Fruit fly (Drosophila melanogaster) whole organism, embryonic: Measurements from ENCODE around the gene CG4991.
A peak's percentile ranks its signal among the peaks of the same experiment; 100 is the strongest.

Experiments
- Atf-2 ChIP-seq: fragments of 200-800 bp; sonication (Bioruptor generic); optimal IDR thresholded peaks from 2 replicates; lab custom pipeline; 2016; ENCODE audit warnings: missing biosample characterization, missing genetic modification characterization
- CG10267 ChIP-seq: fragments of 200-800 bp; sonication (Bioruptor generic); optimal IDR thresholded peaks from 2 replicates; lab custom pipeline; 2018; ENCODE audit warnings: missing biosample characterization, mild to moderate bottlenecking, missing genetic modification characterization, moderate library complexity
- CG10321 ChIP-seq: fragments of 200-800 bp; sonication (Bioruptor generic); IDR thresholded peaks from 2 replicates; pipeline ENCODE4 v1.3.6; 2022; ENCODE audit warnings: missing biosample characterization, missing genetic modification characterization
- CG10431 ChIP-seq: fragments of 200-800 bp; sonication (Bioruptor generic); optimal IDR thresholded peaks from 3 replicates; lab custom pipeline; 2018; ENCODE audit warnings: missing biosample characterization, mild to moderate bottlenecking, missing genetic modification characterization
- CG10979 ChIP-seq: fragments of 200-800 bp; sonication (Bioruptor generic); optimal IDR thresholded peaks from 2 replicates; lab custom pipeline; 2018; ENCODE audit warnings: missing biosample characterization, mild to moderate bottlenecking, missing genetic modification characterization, moderate library complexity
- CG13424 ChIP-seq: fragments of 200-800 bp; sonication (Bioruptor generic); optimal IDR thresholded peaks from 2 replicates; lab custom pipeline; 2019; ENCODE audit warnings: missing biosample characterization, mild to moderate bottlenecking, missing genetic modification characterization, moderate library complexity
- CG13775 ChIP-seq: fragments of 200-800 bp; sonication (Bioruptor generic); optimal IDR thresholded peaks from 3 replicates; lab custom pipeline; 2017; ENCODE audit warnings: missing biosample characterization, mild to moderate bottlenecking, missing genetic modification characterization
- CG1529 ChIP-seq: fragments of 200-800 bp; sonication (Bioruptor generic); optimal IDR thresholded peaks from 3 replicates; lab custom pipeline; 2018; ENCODE audit warnings: missing biosample characterization, missing genetic modification characterization
- CG17612 ChIP-seq: fragments of 200-800 bp; sonication (Bioruptor generic); IDR thresholded peaks from 2 replicates; pipeline ENCODE4 v1.3.6; 2022; ENCODE audit warnings: missing biosample characterization, missing genetic modification characterization
- CG2889 ChIP-seq: fragments of 200-800 bp; sonication (Bioruptor generic); IDR thresholded peaks from 3 replicates; pipeline ENCODE4 v1.3.6; 2022; ENCODE audit warnings: missing biosample characterization, missing genetic modification characterization
- CG31224 ChIP-seq: fragments of 200-800 bp; sonication (Bioruptor generic); IDR thresholded peaks from 2 replicates; pipeline ENCODE4 v1.3.6; 2022; ENCODE audit warnings: missing biosample characterization, missing genetic modification characterization
- CG32767 ChIP-seq: fragments of 200-800 bp; sonication (Bioruptor generic); IDR thresholded peaks from 2 replicates; pipeline ENCODE4 v1.3.6; 2022; ENCODE audit warnings: missing biosample characterization, missing genetic modification characterization
- CG4328 ChIP-seq: fragments of 200-800 bp; sonication (Bioruptor generic); optimal IDR thresholded peaks from 3 replicates; lab custom pipeline; 2017; ENCODE audit warnings: missing biosample characterization, missing genetic modification reagents, missing genetic modification characterization
- CG6654 ChIP-seq: fragments of 200-800 bp; sonication (Bioruptor generic); optimal IDR thresholded peaks from 2 replicates; lab custom pipeline; 2017; ENCODE audit warnings: missing biosample characterization, mild to moderate bottlenecking, missing genetic modification characterization
- CG7963 ChIP-seq: fragments of 200-800 bp; sonication (Bioruptor generic); IDR thresholded peaks from 3 replicates; pipeline ENCODE4 v1.3.6; 2022; ENCODE audit warnings: missing biosample characterization, missing genetic modification characterization; ENCODE audit not compliant: partially characterized antibody
- CG8359 ChIP-seq: fragments of 200-800 bp; sonication (Bioruptor generic); optimal IDR thresholded peaks from 2 replicates; lab custom pipeline; 2017; ENCODE audit warnings: missing biosample characterization, mild to moderate bottlenecking, missing genetic modification characterization, borderline replicate concordance
- CG9215 ChIP-seq: fragments of 200-800 bp; sonication (Bioruptor generic); IDR thresholded peaks from 2 replicates; pipeline ENCODE4 v1.3.6; 2022; ENCODE audit warnings: missing biosample characterization, missing genetic modification characterization
- CG9876 ChIP-seq: fragments of 200-800 bp; sonication (Bioruptor generic); optimal IDR thresholded peaks from 2 replicates; lab custom pipeline; 2016; ENCODE audit warnings: missing biosample characterization, missing genetic modification characterization
- D19B ChIP-seq: fragments of 200-800 bp; sonication (Bioruptor generic); optimal IDR thresholded peaks from 2 replicates; lab custom pipeline; 2017; ENCODE audit warnings: missing biosample characterization, mild to moderate bottlenecking, missing genetic modification characterization
- Dbx ChIP-seq: fragments of 200-800 bp; sonication (Bioruptor generic); IDR thresholded peaks from 3 replicates; pipeline ENCODE4 v1.3.6; 2022; ENCODE audit warnings: missing biosample characterization, missing genetic modification characterization
- E2f1 ChIP-seq: fragments of 200-800 bp; sonication (Bioruptor generic); IDR thresholded peaks from 2 replicates; pipeline ENCODE4 v1.3.6; 2022; ENCODE audit warnings: missing biosample characterization, missing genetic modification characterization
- Eip74EF ChIP-seq, 2 experiments: fragments of 200-800 bp in 1 of 2; fragments of >200 bp in 1 of 2; sonication (Bioruptor generic) in 1 of 2; optimal IDR thresholded peaks; 2 replicates each; lab custom pipeline; 2017 to 2019; ENCODE audit warnings: missing biosample characterization in 2 of 2, missing genetic modification characterization in 2 of 2, mild to moderate bottlenecking in 1 of 2, moderate library complexity in 1 of 2
- Ets97D ChIP-seq: fragments of 200-800 bp; sonication (Bioruptor generic); optimal IDR thresholded peaks from 3 replicates; lab custom pipeline; 2016; ENCODE audit warnings: missing biosample characterization, missing genetic modification characterization
- Mad ChIP-seq: fragments of 200-800 bp; sonication (Bioruptor generic); optimal IDR thresholded peaks from 2 replicates; lab custom pipeline; 2016; ENCODE audit warnings: missing biosample characterization, missing genetic modification characterization
- Meics ChIP-seq: fragments of 200-800 bp; sonication (Bioruptor generic); optimal IDR thresholded peaks from 2 replicates; lab custom pipeline; 2017; ENCODE audit warnings: missing biosample characterization, mild to moderate bottlenecking, missing genetic modification characterization
- Sox100B ChIP-seq: fragments of 200-800 bp; sonication (Bioruptor generic); optimal IDR thresholded peaks from 3 replicates; lab custom pipeline; 2018; ENCODE audit warnings: missing biosample characterization, mild to moderate bottlenecking, missing genetic modification characterization
- Trl ChIP-seq, 3 experiments: fragments of >200 bp in 2 of 3; fragments of 200-800 bp in 1 of 3; sonication (Bioruptor generic) in 1 of 3; optimal IDR thresholded peaks; 2 replicates in 1 of 3; 3 replicates in 2 of 3; lab custom pipeline; 2016 to 2017; ENCODE audit warnings: missing biosample characterization in 1 of 3, missing genetic modification characterization in 1 of 3
- Xrp1 ChIP-seq: fragments of 200-800 bp; sonication (Bioruptor generic); IDR thresholded peaks from 2 replicates; pipeline ENCODE4 v1.3.6; 2022; ENCODE audit warnings: missing biosample characterization, missing genetic modification characterization
- al ChIP-seq: fragments of 200-800 bp; sonication (Bioruptor generic); IDR thresholded peaks from 2 replicates; pipeline ENCODE4 v1.3.6; 2022; ENCODE audit warnings: missing biosample characterization, missing genetic modification characterization
- ap ChIP-seq: fragments of 200-800 bp; sonication (Bioruptor generic); IDR thresholded peaks from 2 replicates; pipeline ENCODE4 v1.3.6; 2022; ENCODE audit warnings: missing biosample characterization, missing genetic modification characterization
- ash1 ChIP-seq: fragments of 200-800 bp; sonication (Bioruptor generic); optimal IDR thresholded peaks from 2 replicates; lab custom pipeline; 2018; ENCODE audit warnings: missing biosample characterization, mild to moderate bottlenecking, missing genetic modification characterization
- cg ChIP-seq: fragments of 200-800 bp; sonication (Bioruptor generic); optimal IDR thresholded peaks from 3 replicates; lab custom pipeline; 2019; ENCODE audit warnings: missing biosample characterization, mild to moderate bottlenecking, missing genetic modification characterization, moderate library complexity
- chinmo ChIP-seq: fragments of 200-800 bp; sonication (Bioruptor generic); IDR thresholded peaks from 4 replicates; pipeline ENCODE4 v1.3.6; 2022; ENCODE audit warnings: missing biosample characterization, missing genetic modification characterization; ENCODE audit not compliant: partially characterized antibody
- chn ChIP-seq: fragments of 200-800 bp; sonication (Bioruptor generic); optimal IDR thresholded peaks from 2 replicates; lab custom pipeline; 2016; ENCODE audit warnings: missing biosample characterization, missing genetic modification characterization
- crc ChIP-seq: fragments of 200-800 bp; sonication (Bioruptor generic); optimal IDR thresholded peaks from 2 replicates; lab custom pipeline; 2016; ENCODE audit warnings: missing biosample characterization, missing genetic modification characterization
- crp ChIP-seq, 2 experiments: fragments of 200-800 bp; sonication (Bioruptor generic); optimal IDR thresholded peaks; 2 replicates in 1 of 2; 3 replicates in 1 of 2; lab custom pipeline; 2017; ENCODE audit warnings: missing biosample characterization in 2 of 2, missing genetic modification characterization in 2 of 2, mild to moderate bottlenecking in 1 of 2, moderate library complexity in 1 of 2
- inv ChIP-seq: fragments of 200-800 bp; sonication (Bioruptor generic); IDR thresholded peaks from 2 replicates; pipeline ENCODE4 v1.3.6; 2022; ENCODE audit warnings: missing biosample characterization, missing genetic modification characterization; ENCODE audit not compliant: partially characterized antibody
- ken ChIP-seq: fragments of 200-800 bp; sonication (Bioruptor generic); IDR thresholded peaks from 3 replicates; pipeline ENCODE4 v1.3.6; 2022; ENCODE audit warnings: missing biosample characterization, missing genetic modification characterization
- luna ChIP-seq: fragments of 200-800 bp; sonication (Bioruptor generic); optimal IDR thresholded peaks from 2 replicates; lab custom pipeline; 2016; ENCODE audit warnings: missing biosample characterization, missing genetic modification characterization
- mirr ChIP-seq: fragments of 200-800 bp; sonication (Bioruptor generic); optimal IDR thresholded peaks from 3 replicates; lab custom pipeline; 2018; ENCODE audit warnings: missing biosample characterization, mild to moderate bottlenecking, missing genetic modification characterization
- nerfin-2 ChIP-seq: fragments of 200-800 bp; sonication (Bioruptor generic); IDR thresholded peaks from 2 replicates; pipeline ENCODE4 v1.3.6; 2022; ENCODE audit warnings: missing biosample characterization, missing genetic modification characterization; ENCODE audit not compliant: partially characterized antibody
- org-1 ChIP-seq: fragments of 200-800 bp; sonication (Bioruptor generic); optimal IDR thresholded peaks from 2 replicates; lab custom pipeline; 2017; ENCODE audit warnings: missing biosample characterization, missing genetic modification characterization
- sima ChIP-seq: fragments of 200-800 bp; sonication (Bioruptor generic); optimal IDR thresholded peaks from 2 replicates; lab custom pipeline; 2016; ENCODE audit warnings: missing biosample characterization, missing genetic modification characterization
- sob ChIP-seq: fragments of 200-800 bp; sonication (Bioruptor generic); IDR thresholded peaks from 2 replicates; pipeline ENCODE4 v1.3.6; 2022; ENCODE audit warnings: missing biosample characterization, missing genetic modification characterization
- stwl ChIP-seq: fragments of 200-800 bp; sonication (Bioruptor generic); optimal IDR thresholded peaks from 3 replicates; lab custom pipeline; 2018; ENCODE audit warnings: missing biosample characterization, mild to moderate bottlenecking, missing genetic modification characterization, moderate library complexity
- trem ChIP-seq: fragments of 200-800 bp; optimal IDR thresholded peaks from 3 replicates; lab custom pipeline; 2019; ENCODE audit warnings: missing biosample characterization, mild to moderate bottlenecking, missing genetic modification characterization, moderate library complexity
- vvl ChIP-seq: fragments of 200-800 bp; sonication (Bioruptor generic); IDR thresholded peaks from 2 replicates; pipeline ENCODE4 v1.3.6; 2022; ENCODE audit warnings: missing biosample characterization, missing genetic modification characterization
- z ChIP-seq: fragments of 200-800 bp; sonication (Bioruptor generic); IDR thresholded peaks from 3 replicates; pipeline ENCODE4 v1.3.6; 2022; ENCODE audit warnings: missing biosample characterization, missing genetic modification characterization

The CG4991 gene

dm6 chrX:17077290-17078138 is 14.1 kb upstream of the CG4991 start, which contains the start of gene wcy (continued):
- TF ChIP-seq nerfin-2 (no peak), Sox100B (no peak), ap (no peak), CG1529 (no peak), CG6654 (no peak), CG31224 (GFP tag; lab: Robert Waterston, UW) (no peak), CG13424 (tag; lab: Kevin White, UChicago) (no peak), al (GFP tag; lab: Robert Waterston, UW) (no peak), Ets97D (GFP tag; lab: Kevin White, UChicago) (peak; percentile 76), CG10431 (GFP tag; lab: Kevin White, UChicago) (peak; percentile 7), Dbx (0 out of 3 replicates have a peak, but pooled peaks have one; percentile 50), mirr (GFP tag; lab: Kevin White, UChicago) (peak; percentile 23), stwl (tag; lab: Kevin White, UChicago) (peak; percentile 58), sob (GFP tag; lab: Robert Waterston, UW) (no peak), Eip74EF (GFP tag; optimal IDR thresholded peaks at IDR 0.05; lab: Kevin White, UChicago) (peak in 1 of 2 experiments; percentile 62), CG9215 (GFP tag; lab: Robert Waterston, UW) (no peak), CG9876 (GFP tag; lab: Kevin White, UChicago) (no peak), sima (GFP tag; lab: Kevin White, UChicago) (no peak), CG10979 (tag; lab: Kevin White, UChicago) (no peak), CG13775 (GFP tag; lab: Kevin White, UChicago) (no peak), crp (GFP tag; optimal IDR thresholded peaks at IDR 0.05; lab: Kevin White, UChicago) (peak in 1 of 2 experiments; percentile 32), CG10321 (GFP tag; lab: Robert Waterston, UW) (peak; percentile 97), trem (peak; percentile 98), CG8359 (peak; percentile 3), Atf-2 (no peak), E2f1 (no peak), ash1 (GFP tag; lab: Kevin White, UChicago) (no peak), chinmo (GFP tag; lab: Robert Waterston, UW) (0 out of 4 replicates have a peak, but pooled peaks have one; percentile 51), CG7963 (GFP tag; lab: Robert Waterston, UW) (no peak), Meics (GFP tag; lab: Kevin White, UChicago) (no peak), CG2889 (GFP tag; lab: Robert Waterston, UW) (no peak), Xrp1 (GFP tag; lab: Robert Waterston, UW) (no peak), Trl (optimal IDR thresholded peaks at IDR 0.05; lab: Kevin White, UChicago) (no peak), Trl (GFP tag; optimal IDR thresholded peaks at IDR 0.05; lab: Kevin White, UChicago) (peak; percentile 12), z (no peak), chn (GFP tag; lab: Kevin White, UChicago) (no peak), CG17612 (GFP tag; lab: Robert Waterston, UW) (no peak), crc (no peak), D19B (GFP tag; lab: Kevin White, UChicago) (no peak), CG32767 (GFP tag; lab: Robert Waterston, UW) (no peak), vvl (GFP tag; lab: Robert Waterston, UW) (no peak), cg (GFP tag; lab: Kevin White, UChicago) (peak; percentile 94), CG4328 (no peak), org-1 (GFP tag; lab: Kevin White, UChicago) (no peak), luna (GFP tag; lab: Kevin White, UChicago) (no peak), inv (GFP tag; lab: Robert Waterston, UW) (0 out of 2 replicates have a peak, but pooled peaks have one; percentile 26), Mad (GFP tag; lab: Kevin White, UChicago) (peak; percentile 6), CG10267 (tag; lab: Kevin White, UChicago) (no peak), ken (GFP tag; lab: Robert Waterston, UW) (no peak)
